Fruit fly (Drosophila melanogaster) whole organism, embryonic: ENCODE data around the gene CG13891.

ENCODE experiments used
- Atf-2 ChIP-seq: fragments of 200-800 bp; sonication (Bioruptor generic); optimal IDR thresholded peaks from 2 replicates; lab custom pipeline; 2016; ENCODE audit warnings: missing biosample characterization, missing genetic modification characterization
- Bgb ChIP-seq: fragments of 200-800 bp; sonication (Bioruptor generic); IDR thresholded peaks from 2 replicates; pipeline ENCODE4 v1.3.6; 2022; ENCODE audit warnings: missing biosample characterization, missing genetic modification characterization; ENCODE audit not compliant: partially characterized antibody
- CG10431 ChIP-seq: fragments of 200-800 bp; sonication (Bioruptor generic); optimal IDR thresholded peaks from 3 replicates; lab custom pipeline; 2018; ENCODE audit warnings: missing biosample characterization, mild to moderate bottlenecking, missing genetic modification characterization
- CG11504 ChIP-seq: fragments of 200-800 bp; sonication (Bioruptor generic); optimal IDR thresholded peaks from 3 replicates; lab custom pipeline; 2019; ENCODE audit warnings: missing biosample characterization, mild to moderate bottlenecking, missing genetic modification characterization, moderate library complexity
- CG11723 ChIP-seq: fragments of 200-800 bp; sonication (Bioruptor generic); optimal IDR thresholded peaks from 2 replicates; lab custom pipeline; 2017; ENCODE audit warnings: missing biosample characterization, mild to moderate bottlenecking, missing genetic modification characterization
- CG12155 ChIP-seq: fragments of 200-800 bp; sonication (Bioruptor generic); optimal IDR thresholded peaks from 3 replicates; lab custom pipeline; 2016; ENCODE audit warnings: missing biosample characterization, missing genetic modification characterization
- CG12659 ChIP-seq: fragments of 200-800 bp; sonication (Bioruptor generic); optimal IDR thresholded peaks from 3 replicates; lab custom pipeline; 2017; ENCODE audit warnings: mild to moderate bottlenecking, missing biosample characterization, missing genetic modification reagents, missing genetic modification characterization
- CG12744 ChIP-seq: fragments of 200-800 bp; sonication (Bioruptor generic); optimal IDR thresholded peaks from 2 replicates; lab custom pipeline; 2016; ENCODE audit warnings: missing biosample characterization, missing genetic modification characterization
- CG13123 ChIP-seq: fragments of 200-800 bp; sonication (Bioruptor generic); optimal IDR thresholded peaks from 2 replicates; lab custom pipeline; 2016; ENCODE audit warnings: missing biosample characterization, missing genetic modification characterization
- CG17361 ChIP-seq: fragments of 200-800 bp; sonication (Bioruptor generic); IDR thresholded peaks from 3 replicates; pipeline ENCODE4 v1.3.6; 2022; ENCODE audit warnings: missing biosample characterization, missing genetic modification characterization
- CG17829 ChIP-seq: fragments of 200-800 bp; optimal IDR thresholded peaks from 2 replicates; lab custom pipeline; 2019; ENCODE audit warnings: missing biosample characterization, mild to moderate bottlenecking, missing genetic modification characterization, moderate library complexity
- CG17912 ChIP-seq: fragments of 200-800 bp; sonication (Bioruptor generic); optimal IDR thresholded peaks from 2 replicates; lab custom pipeline; 2018; ENCODE audit warnings: missing biosample characterization, mild to moderate bottlenecking, missing genetic modification characterization
- CG31365 ChIP-seq: fragments of 200-800 bp; sonication (Bioruptor generic); optimal IDR thresholded peaks from 2 replicates; lab custom pipeline; 2018; ENCODE audit warnings: missing biosample characterization, mild to moderate bottlenecking, missing genetic modification characterization
- CG34224 ChIP-seq: fragments of 200-800 bp; sonication (Bioruptor generic); IDR thresholded peaks from 3 replicates; pipeline ENCODE4 v1.3.6; 2022; ENCODE audit warnings: missing biosample characterization, missing genetic modification characterization; ENCODE audit not compliant: partially characterized antibody
- CG6272 ChIP-seq: fragments of 200-800 bp; sonication (Bioruptor generic); IDR thresholded peaks from 2 replicates; pipeline ENCODE4 v1.3.6; 2022; ENCODE audit warnings: missing biosample characterization, missing genetic modification characterization
- CG6813 ChIP-seq: fragments of 200-800 bp; sonication (Bioruptor generic); optimal IDR thresholded peaks from 2 replicates; lab custom pipeline; 2017; ENCODE audit warnings: missing biosample characterization, missing genetic modification characterization, mild to moderate bottlenecking, moderate library complexity, missing genetic modification reagents
- CG7786 ChIP-seq: fragments of 200-800 bp; sonication (Bioruptor generic); optimal IDR thresholded peaks from 2 replicates; lab custom pipeline; 2016; ENCODE audit warnings: missing biosample characterization, missing genetic modification characterization
- CG9932 ChIP-seq: fragments of 200-800 bp; sonication (Bioruptor generic); IDR thresholded peaks from 2 replicates; pipeline ENCODE4 v1.3.6; 2022; ENCODE audit warnings: missing biosample characterization, missing genetic modification characterization
- D ChIP-seq, 2 experiments: fragments of 200-800 bp in 1 of 2; fragments of >200 bp in 1 of 2; sonication (Bioruptor generic) in 1 of 2; optimal IDR thresholded peaks; 2 replicates in 1 of 2; 3 replicates in 1 of 2; lab custom pipeline; 2017; ENCODE audit warnings: mild to moderate bottlenecking in 1 of 2, missing biosample characterization in 1 of 2, missing genetic modification characterization in 1 of 2, missing genetic modification reagents in 1 of 2
- HLH54F ChIP-seq: fragments of 200-800 bp; sonication (Bioruptor generic); optimal IDR thresholded peaks from 3 replicates; lab custom pipeline; 2016; ENCODE audit warnings: missing biosample characterization, missing genetic modification characterization
- HmgZ ChIP-seq: fragments of 200-800 bp; sonication (Bioruptor generic); optimal IDR thresholded peaks from 2 replicates; lab custom pipeline; 2018; ENCODE audit warnings: missing biosample characterization, mild to moderate bottlenecking, missing genetic modification characterization
- Max ChIP-seq: fragments of 200-800 bp; sonication (Bioruptor generic); optimal IDR thresholded peaks from 2 replicates; lab custom pipeline; 2016; ENCODE audit warnings: missing biosample characterization, mild to moderate bottlenecking, missing genetic modification characterization
- NC2β ChIP-seq: fragments of 200-800 bp; sonication (Bioruptor generic); optimal IDR thresholded peaks from 2 replicates; lab custom pipeline; 2016; ENCODE audit warnings: missing biosample characterization, missing genetic modification characterization
- Oli ChIP-seq: fragments of 200-800 bp; sonication (Bioruptor generic); optimal IDR thresholded peaks from 2 replicates; lab custom pipeline; 2018; ENCODE audit warnings: missing biosample characterization, mild to moderate bottlenecking, missing genetic modification characterization, moderate library complexity
- Sox102F ChIP-seq: fragments of 200-800 bp; sonication (Bioruptor generic); optimal IDR thresholded peaks from 2 replicates; lab custom pipeline; 2018; ENCODE audit warnings: missing biosample characterization, mild to moderate bottlenecking, missing genetic modification characterization, moderate library complexity
- Sry-δ ChIP-seq: fragments of 200-800 bp; sonication (Bioruptor generic); optimal IDR thresholded peaks from 2 replicates; lab custom pipeline; 2016; ENCODE audit warnings: missing biosample characterization, missing genetic modification characterization
- Xrp1 ChIP-seq: fragments of 200-800 bp; sonication (Bioruptor generic); IDR thresholded peaks from 2 replicates; pipeline ENCODE4 v1.3.6; 2022; ENCODE audit warnings: missing biosample characterization, missing genetic modification characterization
- ac ChIP-seq: fragments of 200-800 bp; sonication (Bioruptor generic); optimal IDR thresholded peaks from 3 replicates; lab custom pipeline; 2017; ENCODE audit warnings: missing biosample characterization, mild to moderate bottlenecking, missing genetic modification characterization
- bab2 ChIP-seq: fragments of 200-800 bp; sonication (Bioruptor generic); optimal IDR thresholded peaks from 2 replicates; lab custom pipeline; 2016; ENCODE audit warnings: missing biosample characterization, missing genetic modification characterization
- bigmax ChIP-seq: fragments of 200-800 bp; sonication (Bioruptor generic); optimal IDR thresholded peaks from 2 replicates; lab custom pipeline; 2018; ENCODE audit warnings: missing biosample characterization, mild to moderate bottlenecking, missing genetic modification characterization
- bowl ChIP-seq: fragments of 200-800 bp; sonication (Bioruptor generic); IDR thresholded peaks from 2 replicates; pipeline ENCODE4 v1.3.6; 2022; ENCODE audit warnings: missing biosample characterization, missing genetic modification characterization
- cg ChIP-seq: fragments of 200-800 bp; sonication (Bioruptor generic); optimal IDR thresholded peaks from 3 replicates; lab custom pipeline; 2019; ENCODE audit warnings: missing biosample characterization, mild to moderate bottlenecking, missing genetic modification characterization, moderate library complexity
- crol ChIP-seq: fragments of 200-800 bp; sonication (Bioruptor generic); IDR thresholded peaks from 2 replicates; pipeline ENCODE4 v1.3.6; 2022; ENCODE audit warnings: missing biosample characterization, missing genetic modification characterization
- dysf ChIP-seq: fragments of 200-800 bp; sonication (Bioruptor generic); IDR thresholded peaks from 3 replicates; pipeline ENCODE4 v1.3.6; 2022; ENCODE audit warnings: missing biosample characterization, missing genetic modification characterization
- ems ChIP-seq: fragments of 200-800 bp; sonication (Bioruptor generic); optimal IDR thresholded peaks from 3 replicates; lab custom pipeline; 2016; ENCODE audit warnings: missing biosample characterization, missing genetic modification characterization
- ewg ChIP-seq: fragments of 200-800 bp; sonication (Bioruptor generic); optimal IDR thresholded peaks from 3 replicates; lab custom pipeline; 2017; ENCODE audit warnings: mild to moderate bottlenecking, missing biosample characterization, missing genetic modification reagents, missing genetic modification characterization
- grau ChIP-seq: fragments of 200-800 bp; optimal IDR thresholded peaks from 3 replicates; lab custom pipeline; 2019; ENCODE audit warnings: missing biosample characterization, mild to moderate bottlenecking, missing genetic modification characterization, moderate library complexity
- grn ChIP-seq: fragments of 200-800 bp; sonication (Bioruptor generic); optimal IDR thresholded peaks from 3 replicates; lab custom pipeline; 2017; ENCODE audit warnings: missing biosample characterization, missing genetic modification characterization
- ind ChIP-seq: fragments of 200-800 bp; sonication (Bioruptor generic); optimal IDR thresholded peaks from 3 replicates; lab custom pipeline; 2016; ENCODE audit warnings: missing biosample characterization, missing genetic modification characterization
- lilli ChIP-seq: fragments of 200-800 bp; sonication (Bioruptor generic); optimal IDR thresholded peaks from 3 replicates; lab custom pipeline; 2016; ENCODE audit warnings: missing biosample characterization, missing genetic modification characterization
- nom ChIP-seq: fragments of 200-800 bp; sonication (Bioruptor generic); optimal IDR thresholded peaks from 2 replicates; lab custom pipeline; 2017; ENCODE audit warnings: missing biosample characterization, missing genetic modification characterization, mild to moderate bottlenecking, moderate library complexity, missing genetic modification reagents
- onecut ChIP-seq: fragments of 200-800 bp; sonication (Bioruptor generic); IDR thresholded peaks from 2 replicates; pipeline ENCODE4 v1.3.6; 2022; ENCODE audit warnings: missing biosample characterization, missing genetic modification characterization
- pan ChIP-seq, 4 experiments: fragments of >200 bp in 3 of 4; fragments of 200-800 bp in 1 of 4; sonication (Bioruptor generic) in 1 of 4; optimal IDR thresholded peaks in 3 of 4; IDR thresholded peaks in 1 of 4; 2 replicates each; pipeline versions ENCODE4 v1.3.6 to Lab custom; 2017 to 2022; ENCODE audit warnings: missing biosample characterization in 2 of 4, missing genetic modification characterization in 2 of 4, mixed read lengths in 1 of 4
- pita ChIP-seq: fragments of 200-800 bp; sonication (Bioruptor generic); optimal IDR thresholded peaks from 2 replicates; lab custom pipeline; 2017; ENCODE audit warnings: missing biosample characterization, mild to moderate bottlenecking, missing genetic modification characterization
- pros ChIP-seq: fragments of 200-800 bp; sonication (Bioruptor generic); optimal IDR thresholded peaks from 3 replicates; lab custom pipeline; 2019; ENCODE audit warnings: missing biosample characterization, mild to moderate bottlenecking, missing genetic modification characterization, moderate library complexity
- rib ChIP-seq: fragments of 200-800 bp; sonication (Bioruptor generic); IDR thresholded peaks from 2 replicates; pipeline ENCODE4 v1.3.6; 2022; ENCODE audit warnings: missing biosample characterization, missing genetic modification characterization
- sd ChIP-seq: fragments of 200-800 bp; sonication (Bioruptor generic); optimal IDR thresholded peaks from 3 replicates; lab custom pipeline; 2018; ENCODE audit warnings: missing biosample characterization, mild to moderate bottlenecking, missing genetic modification characterization, moderate library complexity
- slbo ChIP-seq: fragments of 200-800 bp; sonication (Bioruptor generic); IDR thresholded peaks from 2 replicates; pipeline ENCODE4 v1.3.6; 2022; ENCODE audit warnings: missing biosample characterization, missing genetic modification characterization
- slp2 ChIP-seq: fragments of 200-800 bp; sonication (Bioruptor generic); optimal IDR thresholded peaks from 2 replicates; lab custom pipeline; 2016; ENCODE audit warnings: missing biosample characterization, missing genetic modification characterization
- sqz ChIP-seq: fragments of 200-800 bp; sonication (Bioruptor generic); optimal IDR thresholded peaks from 3 replicates; lab custom pipeline; 2018; ENCODE audit warnings: missing biosample characterization, mild to moderate bottlenecking, missing genetic modification characterization
- tap ChIP-seq: fragments of 200-800 bp; optimal IDR thresholded peaks from 3 replicates; lab custom pipeline; 2019; ENCODE audit warnings: missing biosample characterization, mild to moderate bottlenecking, missing genetic modification characterization, moderate library complexity

Gene CG13891

dm6 chr3L:390194-390593 is 43.5 kb downstream of the CG13891 start (continued):
- no peak for TF ChIP-seq D (optimal IDR thresholded peaks at IDR 0.05; lab: Kevin White, UChicago)
- no peak for TF ChIP-seq D (GFP tag; optimal IDR thresholded peaks at IDR 0.05; lab: Kevin White, UChicago)
- TF ChIP-seq lilli (GFP tag; lab: Kevin White, UChicago): no peak
- TF ChIP-seq Bgb (GFP tag; lab: Robert Waterston, UW): no peak
- TF ChIP-seq nom: no peak
- TF ChIP-seq CG10431: no peak
- no peak for TF ChIP-seq Atf-2 (GFP tag; lab: Kevin White, UChicago)
- TF ChIP-seq Oli (tag; lab: Kevin White, UChicago): no peak
- no peak for TF ChIP-seq cg (GFP tag; lab: Kevin White, UChicago)
- no peak for TF ChIP-seq bab2
- TF ChIP-seq CG13123: no peak
- no peak for TF ChIP-seq CG9932 (GFP tag; lab: Robert Waterston, UW)
- TF ChIP-seq rib (GFP tag; lab: Robert Waterston, UW): no peak
- TF ChIP-seq grau (tag; lab: Kevin White, UChicago): no peak
- no peak for TF ChIP-seq CG6272
- no peak for TF ChIP-seq ewg
- TF ChIP-seq CG34224: no peak
- no peak for TF ChIP-seq CG12744 (GFP tag; lab: Kevin White, UChicago)
- TF ChIP-seq pros (GFP tag; lab: Kevin White, UChicago): no peak
- no peak for TF ChIP-seq bigmax (GFP tag; lab: Kevin White, UChicago)
- TF ChIP-seq Sox102F: no peak
- no peak for TF ChIP-seq sqz (GFP tag; lab: Kevin White, UChicago)
- no peak for TF ChIP-seq Max
- no peak for TF ChIP-seq CG12155 (GFP tag; lab: Kevin White, UChicago)
- TF ChIP-seq slp2: no peak
- no peak for TF ChIP-seq ac (GFP tag; lab: Kevin White, UChicago)
- no peak for TF ChIP-seq slbo
- no peak for TF ChIP-seq CG7786 (GFP tag; lab: Kevin White, UChicago)
- no peak for TF ChIP-seq grn (GFP tag; lab: Kevin White, UChicago)
- TF ChIP-seq HmgZ (tag; lab: Kevin White, UChicago): no peak
- TF ChIP-seq dysf (GFP tag; lab: Robert Waterston, UW): no peak
- no peak for TF ChIP-seq ems
- no peak for TF ChIP-seq HLH54F
- no peak for TF ChIP-seq NC2β (GFP tag; lab: Kevin White, UChicago)
- TF ChIP-seq CG17912 (GFP tag; lab: Kevin White, UChicago): no peak
- no peak for TF ChIP-seq pita (GFP tag; lab: Kevin White, UChicago)
- 0 out of 3 replicates have a peak, but pooled peaks have one; percentile 14 for TF ChIP-seq CG17361 (GFP tag; lab: Robert Waterston, UW)
- TF ChIP-seq sd: no peak
- no peak for TF ChIP-seq CG12659 (GFP tag; lab: Kevin White, UChicago)
- TF ChIP-seq CG11504: no peak
- TF ChIP-seq tap (tag; lab: Kevin White, UChicago): no peak
- TF ChIP-seq Sry-δ: peak; percentile 6
- no peak for TF ChIP-seq ind (GFP tag; lab: Kevin White, UChicago)
- peak; percentile 63; the same call in 1 of the 2 replicates for TF ChIP-seq Xrp1 (GFP tag; lab: Robert Waterston, UW)
- TF ChIP-seq CG6813: no peak
- peak; percentile 13 for TF ChIP-seq CG17829 (tag; lab: Kevin White, UChicago)
- no peak for TF ChIP-seq bowl (GFP tag; lab: Robert Waterston, UW)
- TF ChIP-seq pan (optimal IDR thresholded peaks at IDR 0.05; lab: Kevin White, UChicago): no peak
- TF ChIP-seq pan (GFP tag; optimal IDR thresholded peaks at IDR 0.05 in 1 of 2, IDR thresholded peaks at IDR 0.05 in 1 of 2): no peak
- TF ChIP-seq onecut (GFP tag; lab: Robert Waterston, UW): no peak
- TF ChIP-seq CG11723 (GFP tag; lab: Kevin White, UChicago): no peak
- no peak for TF ChIP-seq crol (GFP tag; lab: Robert Waterston, UW)
- no peak for TF ChIP-seq CG31365 (tag; lab: Kevin White, UChicago)
